Worm (Caenorhabditis elegans) whole organism, L1 larva: Measurements from ENCODE around the gene F46H6.5.
A peak's percentile ranks its signal among the peaks of the same experiment; 100 is the strongest.

ENCODE experiments used
- C16A3.4 ChIP-seq: fragments of 150-350 bp; optimal IDR thresholded peaks from 2 replicates; lab custom pipeline; 2014; ENCODE audit warnings: missing biosample characterization, missing genetic modification characterization
- alr-1 ChIP-seq: fragments of 200-800 bp; sonication (Bioruptor generic); optimal IDR thresholded peaks from 2 replicates; lab custom pipeline; 2018; ENCODE audit warnings: borderline replicate concordance, mild to moderate bottlenecking, missing genetic modification characterization, missing compliant biosample characterization
- ama-1 ChIP-seq: fragments of 150-350 bp; optimal IDR thresholded peaks from 2 replicates; lab custom pipeline; 2014
- blmp-1 ChIP-seq: fragments of 150-350 bp; optimal IDR thresholded peaks from 2 replicates; lab custom pipeline; 2014; ENCODE audit warnings: missing biosample characterization, missing genetic modification characterization
- ceh-8 ChIP-seq: fragments of 200-800 bp; sonication (Bioruptor generic); optimal IDR thresholded peaks from 2 replicates; lab custom pipeline; 2018; ENCODE audit warnings: mild to moderate bottlenecking, missing genetic modification characterization, moderate library complexity, missing compliant biosample characterization
- ceh-88 ChIP-seq: fragments of 200-800 bp; sonication (Bioruptor generic); IDR thresholded peaks from 2 replicates; pipeline ENCODE4 v1.3.6; 2022; ENCODE audit warnings: missing genetic modification characterization, missing compliant biosample characterization
- ceh-90 ChIP-seq: sonication (generic microtip); optimal IDR thresholded peaks from 2 replicates; lab custom pipeline; 2016; ENCODE audit warnings: missing genetic modification characterization, missing compliant biosample characterization
- dsc-1 ChIP-seq: sonication (generic microtip); optimal IDR thresholded peaks from 2 replicates; lab custom pipeline; 2016; ENCODE audit warnings: mild to moderate bottlenecking, missing genetic modification characterization, missing compliant biosample characterization
- efl-1 ChIP-seq, 4 experiments: fragments of 150-350 bp; optimal IDR thresholded peaks in 3 of 4; peaks in 1 of 4; 1 replicate in 1 of 4; 2 replicates in 3 of 4; lab custom pipeline; 2014; ENCODE audit warnings: missing biosample characterization in 2 of 4, missing genetic modification characterization in 2 of 4, missing genetic modification reagents in 2 of 4
- egl-13 ChIP-seq: sonication (generic microtip); optimal IDR thresholded peaks from 2 replicates; lab custom pipeline; 2016; ENCODE audit warnings: missing genotype, missing genetic modification reagents, missing genetic modification characterization, missing compliant biosample characterization
- egl-27 ChIP-seq, 2 experiments: fragments of 150-350 bp in 1 of 2; sonication (generic microtip); optimal IDR thresholded peaks; 3 replicates each; lab custom pipeline; 2017 to 2018; ENCODE audit warnings: missing biosample characterization in 2 of 2, missing genetic modification characterization in 2 of 2, missing genetic modification reagents in 2 of 2
- elt-2 ChIP-seq: sonication (generic microtip); optimal IDR thresholded peaks from 2 replicates; lab custom pipeline; 2016; ENCODE audit warnings: missing genetic modification characterization, mild to moderate bottlenecking, inconsistent platforms, missing compliant biosample characterization, missing genetic modification reagents
- ets-5 ChIP-seq: fragments of 200-800 bp; sonication (Bioruptor generic); IDR thresholded peaks from 2 replicates; pipeline ENCODE4 v1.3.6; 2022; ENCODE audit warnings: missing genetic modification characterization, missing compliant biosample characterization
- fkh-4 ChIP-seq: sonication (generic microtip); optimal IDR thresholded peaks from 2 replicates; lab custom pipeline; 2016; ENCODE audit warnings: missing compliant biosample characterization, missing genetic modification characterization, borderline replicate concordance
- fos-1 ChIP-seq: fragments of 150-350 bp; optimal IDR thresholded peaks from 2 replicates; lab custom pipeline; 2014; ENCODE audit warnings: missing biosample characterization, missing genetic modification characterization
- hlh-17 ChIP-seq: fragments of 200-800 bp; sonication (Bioruptor generic); optimal IDR thresholded peaks from 2 replicates; lab custom pipeline; 2018; ENCODE audit warnings: missing genetic modification characterization, mild to moderate bottlenecking, missing compliant biosample characterization, moderate library complexity, borderline replicate concordance
- hpl-2 ChIP-seq: fragments of 150-350 bp; optimal IDR thresholded peaks from 2 replicates; lab custom pipeline; 2014; ENCODE audit warnings: missing biosample characterization, missing genetic modification reagents, missing genetic modification characterization
- irx-1 ChIP-seq: sonication (generic microtip); optimal IDR thresholded peaks from 2 replicates; lab custom pipeline; 2016; ENCODE audit warnings: missing genetic modification characterization, missing compliant biosample characterization
- isw-1 ChIP-seq: fragments of 200-800 bp; sonication (Bioruptor generic); IDR thresholded peaks from 2 replicates; pipeline ENCODE4 v1.3.6; 2022; ENCODE audit warnings: missing genetic modification characterization, missing compliant biosample characterization
- lin-14 ChIP-seq: fragments of 200-800 bp; sonication (Bioruptor generic); optimal IDR thresholded peaks from 2 replicates; lab custom pipeline; 2018; ENCODE audit warnings: mild to moderate bottlenecking, missing genetic modification characterization, moderate library complexity, missing compliant biosample characterization
- lin-15B ChIP-seq: fragments of 150-350 bp; sonication (generic microtip); optimal IDR thresholded peaks from 3 replicates; lab custom pipeline; 2014; ENCODE audit warnings: missing biosample characterization, missing genetic modification characterization
- lin-35 ChIP-seq, 2 experiments: fragments of 150-350 bp; optimal IDR thresholded peaks; 2 replicates each; lab custom pipeline; 2014; ENCODE audit warnings: missing biosample characterization in 2 of 2, missing genetic modification characterization in 2 of 2, missing genetic modification reagents in 2 of 2
- lir-3 ChIP-seq: sonication (generic microtip); optimal IDR thresholded peaks from 2 replicates; lab custom pipeline; 2016; ENCODE audit warnings: mild to moderate bottlenecking, missing genetic modification characterization, moderate library complexity, missing compliant biosample characterization; ENCODE audit not compliant: poor library complexity
- lsy-2 ChIP-seq, 2 experiments: fragments of 150-350 bp; optimal IDR thresholded peaks; 2 replicates each; lab custom pipeline; 2014; ENCODE audit warnings: missing biosample characterization in 2 of 2, missing genetic modification characterization in 2 of 2
- mab-9 ChIP-seq: fragments of 200-800 bp; sonication (Bioruptor generic); IDR thresholded peaks from 2 replicates; pipeline ENCODE4 v1.3.6; 2022; ENCODE audit warnings: missing genetic modification reagents, missing genetic modification characterization, missing compliant biosample characterization
- mdl-1 ChIP-seq, 2 experiments: fragments of 150-350 bp; optimal IDR thresholded peaks; 2 replicates each; lab custom pipeline; 2014 to 2017; ENCODE audit warnings: missing biosample characterization in 2 of 2, missing genetic modification characterization in 2 of 2, inconsistent platforms in 1 of 2
- nhr-12 ChIP-seq: sonication (generic microtip); optimal IDR thresholded peaks from 2 replicates; lab custom pipeline; 2017; ENCODE audit warnings: missing biosample characterization, missing genetic modification characterization
- nhr-19 ChIP-seq: fragments of 200-800 bp; sonication (Bioruptor generic); conservative IDR thresholded peaks from 2 replicates; pipeline ENCODE4 v1.3.6; 2022; ENCODE audit warnings: missing genetic modification characterization, missing compliant biosample characterization
- nhr-20 ChIP-seq: sonication (generic microtip); optimal IDR thresholded peaks from 2 replicates; lab custom pipeline; 2016; ENCODE audit warnings: mild to moderate bottlenecking, missing genetic modification characterization, missing compliant biosample characterization
- nhr-237 ChIP-seq: fragments of 150-350 bp; optimal IDR thresholded peaks from 2 replicates; lab custom pipeline; 2014; ENCODE audit warnings: missing biosample characterization, missing genetic modification characterization
- nhr-76 ChIP-seq: sonication (generic microtip); optimal IDR thresholded peaks from 2 replicates; lab custom pipeline; 2017; ENCODE audit warnings: missing biosample characterization, missing genetic modification characterization
- nhr-84 ChIP-seq: sonication (generic microtip); optimal IDR thresholded peaks from 2 replicates; lab custom pipeline; 2017; ENCODE audit warnings: missing biosample characterization, missing genetic modification characterization
- nhr-85 ChIP-seq: sonication (generic microtip); peaks from one replicate; lab custom pipeline; 2016; ENCODE audit warnings: missing genetic modification characterization, inconsistent platforms, missing compliant biosample characterization
- nhr-90 ChIP-seq: sonication (generic microtip); optimal IDR thresholded peaks from 2 replicates; lab custom pipeline; 2016; ENCODE audit warnings: mild to moderate bottlenecking, missing genetic modification characterization, missing compliant biosample characterization; ENCODE audit not compliant: poor library complexity
- pag-3 ChIP-seq: sonication (generic microtip); optimal IDR thresholded peaks from 2 replicates; lab custom pipeline; 2017; ENCODE audit warnings: missing genetic modification characterization, mild to moderate bottlenecking, missing compliant biosample characterization, antibody characterized with exemption, borderline replicate concordance; ENCODE audit not compliant: insufficient read depth
- rnt-1 ChIP-seq: sonication (generic microtip); optimal IDR thresholded peaks from 2 replicates; lab custom pipeline; 2016; ENCODE audit warnings: mild to moderate bottlenecking, missing genetic modification characterization, moderate library complexity, missing compliant biosample characterization
- skn-1 ChIP-seq: fragments of 150-350 bp; optimal IDR thresholded peaks from 2 replicates; lab custom pipeline; 2014; ENCODE audit warnings: missing biosample characterization, missing genetic modification characterization
- snu-23 ChIP-seq: sonication (generic microtip); optimal IDR thresholded peaks from 2 replicates; lab custom pipeline; 2016; ENCODE audit warnings: missing genetic modification characterization, missing compliant biosample characterization
- sup-37 ChIP-seq: fragments of 200-800 bp; sonication (Bioruptor generic); optimal IDR thresholded peaks from 2 replicates; lab custom pipeline; 2018; ENCODE audit warnings: mild to moderate bottlenecking, missing genetic modification characterization, missing compliant biosample characterization
- unc-130 ChIP-seq: fragments of 150-350 bp; optimal IDR thresholded peaks from 2 replicates; lab custom pipeline; 2017; ENCODE audit warnings: missing biosample characterization, missing genetic modification characterization, inconsistent platforms
- unc-86 ChIP-seq: sonication (generic microtip); optimal IDR thresholded peaks from 2 replicates; lab custom pipeline; 2016; ENCODE audit warnings: missing genetic modification characterization, missing compliant biosample characterization
- vab-15 ChIP-seq: sonication (generic microtip); optimal IDR thresholded peaks from 2 replicates; lab custom pipeline; 2017; ENCODE audit warnings: missing genotype, mild to moderate bottlenecking, missing genetic modification characterization, missing compliant biosample characterization
- xbp-1 ChIP-seq: sonication (generic microtip); optimal IDR thresholded peaks from 2 replicates; lab custom pipeline; 2016; ENCODE audit warnings: missing genetic modification characterization, missing compliant biosample characterization
- zip-4 ChIP-seq: fragments of 200-800 bp; sonication (Bioruptor generic); optimal IDR thresholded peaks from 2 replicates; lab custom pipeline; 2018; ENCODE audit warnings: mild to moderate bottlenecking, missing genetic modification characterization, moderate library complexity, missing compliant biosample characterization
- ztf-4 ChIP-seq: fragments of 150-350 bp; optimal IDR thresholded peaks from 2 replicates; lab custom pipeline; 2014; ENCODE audit warnings: missing biosample characterization, missing genetic modification characterization

The F46H6.5 gene

DNA sequence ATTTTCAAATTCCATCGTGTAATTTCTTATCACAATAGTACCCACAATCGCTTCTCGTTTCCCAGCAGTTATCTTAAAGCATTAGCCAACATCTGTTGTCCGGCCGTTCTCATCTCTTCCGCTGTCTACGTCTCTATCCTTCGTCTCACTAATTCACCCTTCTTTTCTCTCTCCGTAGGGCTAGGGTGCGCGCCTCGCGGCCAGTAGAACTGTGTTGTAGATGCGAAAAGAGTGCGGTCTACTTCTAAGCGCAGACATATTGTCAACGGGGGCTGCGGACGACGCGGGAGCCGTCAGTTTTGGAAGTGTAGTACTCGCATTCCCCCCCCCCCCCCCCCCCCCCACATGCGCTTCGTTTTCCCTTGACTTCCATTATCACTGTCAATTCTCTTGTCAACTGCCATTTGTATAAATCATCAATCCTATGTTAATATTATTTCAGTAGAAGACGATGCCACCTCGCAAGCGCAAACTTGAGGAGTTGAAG, 21.7 kb upstream of the F46H6.5 start, which contains the start of gene spr-3:
Gene spr-3, plus strand, starts transcription at position 437 of the 487 bp plus-strand sequence.
- TF ChIP-seq lir-3 (tag; lab: Kevin White, UChicago) = no peak
- peak; percentile 17 for TF ChIP-seq xbp-1
- TF ChIP-seq lin-14 (GFP tag; lab: Kevin White, UChicago) = peak; percentile 32
- TF ChIP-seq ceh-88 (GFP tag; lab: Robert Waterston, UW) = no peak
- peak; percentile 52 for TF ChIP-seq blmp-1 (tag; lab: Kevin White, UChicago)
- TF ChIP-seq hpl-2 (GFP tag; lab: Kevin White, UChicago) = no peak
- TF ChIP-seq, all 84 proteins: peak for 3

DNA sequence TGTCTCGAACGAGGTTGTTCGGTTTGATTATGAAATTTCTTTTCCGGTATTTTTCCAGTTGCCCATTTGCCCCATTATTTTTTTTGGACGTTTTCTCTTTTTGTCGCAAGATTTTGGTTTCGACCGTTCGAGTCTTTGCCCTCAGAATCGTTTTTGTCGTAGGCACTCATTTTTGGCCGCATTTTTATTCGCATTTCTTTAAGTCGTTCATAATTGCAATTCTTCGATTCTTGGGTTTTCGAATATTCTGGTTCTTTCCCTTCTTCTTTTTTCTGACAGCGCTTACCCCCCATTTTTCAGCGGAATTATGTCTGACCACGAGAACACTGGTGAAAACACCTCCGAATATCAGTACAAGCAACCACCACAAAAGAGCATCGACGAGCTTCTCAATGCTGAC, 16.2 kb upstream of the F46H6.5 start, which contains the start of gene rhi-1:
Gene rhi-1, plus strand, starts transcription at position 301 of the 400 bp plus-strand sequence.
- TF ChIP-seq unc-130 (tag; lab: Kevin White, UChicago) (no peak), efl-1 (optimal IDR thresholded peaks at IDR 0.05; lab: Kevin White, UChicago) (no peak), efl-1 (GFP tag; optimal IDR thresholded peaks at IDR 0.05 in 1 of 2; lab: Kevin White, UChicago) (peak in 1 of 2 experiments; percentile 47), rnt-1 (tag; lab: Kevin White, UChicago) (no peak), nhr-85 (no peak), nhr-237 (tag; lab: Kevin White, UChicago) (no peak), lin-35 (GFP tag; optimal IDR thresholded peaks at IDR 0.05; lab: Kevin White, UChicago) (peak in 1 of 2 experiments; percentile 1)

- TF ChIP-seq lsy-2 (tag; optimal IDR thresholded peaks at IDR 0.05; lab: Kevin White, UChicago) (peak in 1 of 2 experiments; percentile 51), nhr-76 (tag; lab: Kevin White, UChicago) (no peak), lir-3 (tag; lab: Kevin White, UChicago) (no peak), nhr-84 (tag; lab: Kevin White, UChicago) (no peak), sup-37 (GFP tag; lab: Kevin White, UChicago) (no peak), C16A3.4 (tag; lab: Kevin White, UChicago) (peak; percentile 12), fos-1 (peak; percentile 21), alr-1 (tag; lab: Kevin White, UChicago) (no peak), vab-15 (tag; lab: Kevin White, UChicago) (no peak), unc-86 (tag; lab: Kevin White, UChicago) (no peak), hlh-17 (GFP tag; lab: Kevin White, UChicago) (no peak), isw-1 (GFP tag; lab: Robert Waterston, UW) (no peak), dsc-1 (no peak), nhr-20 (tag; lab: Kevin White, UChicago) (peak; percentile 58), mab-9 (GFP tag; lab: Robert Waterston, UW) (no peak), egl-27 (tag; optimal IDR thresholded peaks at IDR 0.05; lab: Kevin White, UChicago) (no peak), nhr-12 (tag; lab: Kevin White, UChicago) (no peak), mdl-1 (tag; optimal IDR thresholded peaks at IDR 0.05; lab: Kevin White, UChicago) (no peak), blmp-1 (tag; lab: Kevin White, UChicago) (peak; percentile 71), lin-15B (tag; lab: Kevin White, UChicago) (no peak), ceh-8 (GFP tag; lab: Kevin White, UChicago) (no peak), nhr-237 (tag; lab: Kevin White, UChicago) (no peak), ets-5 (GFP tag; lab: Robert Waterston, UW) (no peak), efl-1 (optimal IDR thresholded peaks at IDR 0.05; lab: Kevin White, UChicago) (no peak), efl-1 (GFP tag; optimal IDR thresholded peaks at IDR 0.05 in 1 of 2; lab: Kevin White, UChicago) (no peak), elt-2 (tag; lab: Kevin White, UChicago) (peak; percentile 2), nhr-19 (GFP tag; lab: Robert Waterston, UW) (no peak), nhr-90 (tag; lab: Kevin White, UChicago) (no peak), snu-23 (GFP tag; lab: Kevin White, UChicago) (peak; percentile 62), pag-3 (tag; lab: Kevin White, UChicago) (no peak), lin-35 (GFP tag; optimal IDR thresholded peaks at IDR 0.05; lab: Kevin White, UChicago) (peak in 1 of 2 experiments; percentile 52), irx-1 (no peak), zip-4 (GFP tag; lab: Kevin White, UChicago) (no peak), ceh-90 (tag; lab: Kevin White, UChicago) (no peak), skn-1 (tag; lab: Kevin White, UChicago) (no peak), ztf-4 (tag; lab: Kevin White, UChicago) (no peak), fkh-4 (tag; lab: Kevin White, UChicago) (no peak), egl-13 (no peak), ama-1 (lab: Kevin White, UChicago) (no peak)
These were observed 15.2 kb upstream of the F46H6.5 start for ce11 chrX:4507122-4507681.
